Worm (Caenorhabditis elegans): ENCODE measurements around the gene wnk-1.
A peak's percentile ranks its signal among the peaks of the same experiment; 100 is the strongest.

wnk-1 gene

DNA sequence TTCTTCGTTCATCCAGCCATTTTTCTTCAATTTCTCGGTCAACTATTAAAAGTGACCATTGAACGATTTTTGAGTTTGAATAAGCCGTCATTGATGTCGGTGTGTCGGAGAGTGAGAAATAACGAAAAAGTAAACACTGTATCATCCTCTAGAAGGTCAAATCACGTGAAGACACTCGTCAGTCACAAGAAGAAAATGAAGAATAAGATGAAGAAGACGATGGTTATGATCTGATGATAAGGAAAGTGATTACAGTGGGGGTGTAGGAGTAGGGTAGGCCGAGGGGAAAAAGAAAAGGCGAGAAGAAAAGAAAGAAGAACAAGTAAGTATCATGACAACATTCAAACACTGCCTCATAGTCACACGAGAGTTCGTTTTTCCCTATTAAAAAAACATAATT lies 1.8 kb upstream of the wnk-1 start (continued):
- TF ChIP-seq lsy-2 (tag; optimal IDR thresholded peaks at IDR 0.05) (peak; percentile 44 to 58), nhr-76 (tag; optimal IDR thresholded peaks at IDR 0.05) (no peak), dmd-6 (GFP tag; IDR thresholded peaks at IDR 0.05) (peak; percentile 72), egl-27 (tag; optimal IDR thresholded peaks at IDR 0.05) (no peak), mep-1 (tag; optimal IDR thresholded peaks at IDR 0.05) (peak; percentile 79)

ce11 chrIV:9199148-9199938 lies 560 bp upstream of the wnk-1 start:
- TF ChIP-seq R02D3.7 (tag; optimal IDR thresholded peaks at IDR 0.05) (no peak), dmd-6 (GFP tag; IDR thresholded peaks at IDR 0.05) (peak; percentile 32; the same call in 1 of the 2 replicates), snpc-4 (tag; optimal IDR thresholded peaks at IDR 0.05) (no peak), aha-1 (tag) (peak; percentile 91), mdl-1 (tag; optimal IDR thresholded peaks at IDR 0.05) (peak in 1 of 2 experiments; percentile 7), nhr-28 (tag; optimal IDR thresholded peaks at IDR 0.05) (peak; percentile 46), spr-3 (GFP tag; optimal IDR thresholded peaks at IDR 0.05) (no peak), unc-130 (GFP tag; optimal IDR thresholded peaks at IDR 0.05) (no peak)

ce11 chrIV:9210841-9211240 lies 10.9 kb downstream of the wnk-1 start:
- TF ChIP-seq aha-1 (tag) = peak; percentile 91
- TF ChIP-seq lin-29 (GFP tag; IDR thresholded peaks at IDR 0.05) = no peak

DNA sequence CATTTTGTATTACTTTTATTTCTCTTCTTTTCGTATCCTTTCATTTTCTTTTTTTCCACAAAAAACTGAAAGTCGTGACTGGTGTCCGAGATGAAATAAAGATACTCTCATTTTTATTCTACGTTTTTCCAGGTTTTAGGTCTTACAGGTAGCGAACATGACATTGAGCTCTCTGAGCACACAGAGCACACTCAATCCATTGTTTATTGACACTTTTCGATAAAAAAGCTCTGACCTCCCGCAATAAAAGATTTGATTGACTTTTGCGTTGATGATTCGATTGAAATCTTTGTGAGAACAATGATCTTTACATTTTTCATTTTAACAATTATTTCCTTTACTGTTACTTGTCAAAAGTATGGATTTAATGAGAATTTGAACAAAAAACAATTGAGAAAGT lies 12.2 kb downstream of the wnk-1 start, which contains the start of gene C46C2.6:
Gene C46C2.6 (plus strand): TSS at position 301 of the 400 bp plus-strand sequence.
- no peak for TF ChIP-seq duxl-1 (tag; optimal IDR thresholded peaks at IDR 0.05; ENCODE audit: poor library complexity)
- peak; percentile 14 for TF ChIP-seq ama-1 (optimal IDR thresholded peaks at IDR 0.05)
- peak in 1 of 2 experiments; percentile 4 for TF ChIP-seq unc-62 (GFP tag; optimal IDR thresholded peaks at IDR 0.05 in 1 of 2)
- TF ChIP-seq unc-62 (tag; optimal IDR thresholded peaks at IDR 0.05) = no peak

DNA sequence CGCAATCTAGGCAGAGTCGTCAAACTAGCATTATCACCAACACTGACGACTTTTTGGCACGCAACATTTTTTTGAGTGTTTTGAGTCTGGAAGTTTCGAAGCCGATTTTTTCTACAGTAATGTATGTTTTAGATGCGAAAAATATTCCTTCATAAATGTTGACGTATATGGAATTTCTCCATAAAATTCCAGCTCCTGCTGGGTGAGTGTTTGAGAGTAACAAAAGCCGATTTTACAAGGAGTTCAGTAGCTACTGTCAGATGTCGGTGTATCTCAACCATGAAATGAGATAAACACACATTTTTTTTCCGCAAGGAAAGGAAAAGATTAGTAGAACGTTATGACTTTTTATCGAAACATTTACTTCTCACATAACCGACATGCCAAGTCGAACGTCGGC lies 14.9 kb downstream of the wnk-1 start:
- TF ChIP-seq unc-62 (GFP tag; optimal IDR thresholded peaks at IDR 0.05 in 1 of 2) = peak in 1 of 2 experiments; percentile 94
- no peak for TF ChIP-seq unc-62 (tag; optimal IDR thresholded peaks at IDR 0.05)
- no peak for TF ChIP-seq nhr-28 (tag; optimal IDR thresholded peaks at IDR 0.05)
- TF ChIP-seq nhr-76 (tag; optimal IDR thresholded peaks at IDR 0.05) = no peak
- no peak for TF ChIP-seq nhr-42 (GFP tag; IDR thresholded peaks at IDR 0.05)
- no peak for TF ChIP-seq tag-97 (GFP tag; IDR thresholded peaks at IDR 0.05)
- no peak for TF ChIP-seq F10B5.3 (tag; optimal IDR thresholded peaks at IDR 0.05)
- TF ChIP-seq rbr-2 (tag; optimal IDR thresholded peaks at IDR 0.05) = no peak

ce11 chrIV:9215824-9216223 lies 15.9 kb downstream of the wnk-1 start:
- no peak for TF ChIP-seq mdl-1 (tag; optimal IDR thresholded peaks at IDR 0.05)
- no peak for TF ChIP-seq spr-3 (GFP tag; optimal IDR thresholded peaks at IDR 0.05)
- TF ChIP-seq dve-1 (tag; optimal IDR thresholded peaks at IDR 0.05; ENCODE audit: insufficient read depth) = no peak
- TF ChIP-seq dmd-9 (GFP tag; IDR thresholded peaks at IDR 0.05) = no peak
- TF ChIP-seq hif-1 (tag; optimal IDR thresholded peaks at IDR 0.05) = peak in 1 of 2 experiments; percentile 95
- no peak for TF ChIP-seq lin-1 (GFP tag; IDR thresholded peaks at IDR 0.05)
- TF ChIP-seq mxl-3 (GFP tag; optimal IDR thresholded peaks at IDR 0.05) = no peak
- no peak for TF ChIP-seq vab-7 (GFP tag; IDR thresholded peaks at IDR 0.05)
- TF ChIP-seq mep-1 (tag; optimal IDR thresholded peaks at IDR 0.05) = no peak
- TF ChIP-seq nhr-76 (tag; optimal IDR thresholded peaks at IDR 0.05) = no peak
- no peak for TF ChIP-seq php-3 (GFP tag; IDR thresholded peaks at IDR 0.05)
- TF ChIP-seq aha-1 (tag) = peak; percentile 97
- TF ChIP-seq ZK337.2 (GFP tag; IDR thresholded peaks at IDR 0.05) = no peak
- no peak for TF ChIP-seq gei-8 (GFP tag; optimal IDR thresholded peaks at IDR 0.05)
- no peak for TF ChIP-seq Y75B8A.6 (GFP tag; IDR thresholded peaks at IDR 0.05)
- TF ChIP-seq set-16 (GFP tag; IDR thresholded peaks at IDR 0.05) = no peak
- TF ChIP-seq F44E2.7 (GFP tag; IDR thresholded peaks at IDR 0.05) = no peak
- TF ChIP-seq nhr-41 (GFP tag; IDR thresholded peaks at IDR 0.05) = no peak
- no peak for TF ChIP-seq dpl-1 (GFP tag; optimal IDR thresholded peaks at IDR 0.05)
- no peak for TF ChIP-seq jun-1 (tag; optimal IDR thresholded peaks at IDR 0.05)
- TF ChIP-seq lsy-2 (tag; optimal IDR thresholded peaks at IDR 0.05) = peak in 1 of 2 experiments; percentile 26
- no peak for TF ChIP-seq Y105C5A.15 (GFP tag; IDR thresholded peaks at IDR 0.05)
- no peak for TF ChIP-seq ceh-20 (GFP tag; IDR thresholded peaks at IDR 0.05)
- no peak for TF ChIP-seq ceh-62 (tag; optimal IDR thresholded peaks at IDR 0.05)
- no peak for TF ChIP-seq F49E8.2 (tag; optimal IDR thresholded peaks at IDR 0.05; ENCODE audit: borderline replicate concordance)
